Worm (Caenorhabditis elegans): ENCODE data around the gene mec-2.

- TF ChIP-seq mec-3 (tag; optimal IDR thresholded peaks at IDR 0.05; ENCODE audit: borderline replicate concordance) = no peak
- no peak for TF ChIP-seq unc-3 (GFP tag; conservative IDR thresholded peaks at IDR 0.05)
- no peak for TF ChIP-seq unc-3 (tag; optimal IDR thresholded peaks at IDR 0.05)
- no peak for TF ChIP-seq hlh-30 (tag; optimal IDR thresholded peaks at IDR 0.05; ENCODE audit: insufficient read depth)
- TF ChIP-seq dve-1 (tag; optimal IDR thresholded peaks at IDR 0.05) = no peak
- no peak for TF ChIP-seq hlh-15 (tag; optimal IDR thresholded peaks at IDR 0.05)
- no peak for TF ChIP-seq nhr-11 (tag; optimal IDR thresholded peaks at IDR 0.05)
- TF ChIP-seq ahr-1 (tag; optimal IDR thresholded peaks at IDR 0.05) = no peak
- TF ChIP-seq ceh-9 (tag; optimal IDR thresholded peaks at IDR 0.05) = no peak
These were observed 35.8 kb downstream of the mec-2 start, which contains the start of gene F14D12.1 for ce11 chrX:5603338-5603816.
